Worm (Caenorhabditis elegans) whole organism, L3 larva: ENCODE measurements around the gene ceh-22.

Source experiments
- R02D3.7 ChIP-seq: fragments of 150-350 bp; optimal IDR thresholded peaks from 2 replicates; lab custom pipeline; 2014; ENCODE audit warnings: missing biosample characterization, missing genetic modification characterization
- ZK546.5 ChIP-seq: sonication (generic microtip); optimal IDR thresholded peaks from 2 replicates; lab custom pipeline; 2017; ENCODE audit warnings: missing biosample characterization, missing genetic modification characterization
- aly-2 ChIP-seq: fragments of 150-350 bp; optimal IDR thresholded peaks from 2 replicates; lab custom pipeline; 2014; ENCODE audit warnings: missing biosample characterization, missing genetic modification characterization
- ama-1 ChIP-seq: fragments of 150-350 bp; optimal IDR thresholded peaks from 2 replicates; lab custom pipeline; 2018
- ceh-16 ChIP-seq: sonication (generic microtip); optimal IDR thresholded peaks from 2 replicates; lab custom pipeline; 2017; ENCODE audit warnings: missing biosample characterization, missing genetic modification characterization
- ceh-28 ChIP-seq: fragments of 150-350 bp; optimal IDR thresholded peaks from 2 replicates; lab custom pipeline; 2014; ENCODE audit warnings: missing biosample characterization, missing genetic modification reagents, missing genetic modification characterization
- ceh-82 ChIP-seq: fragments of 150-350 bp; optimal IDR thresholded peaks from 2 replicates; lab custom pipeline; 2014; ENCODE audit warnings: missing biosample characterization, missing genetic modification characterization
- ceh-9 ChIP-seq: sonication (generic microtip); optimal IDR thresholded peaks from 2 replicates; lab custom pipeline; 2018; ENCODE audit warnings: missing biosample characterization, missing genetic modification characterization
- daf-12 ChIP-seq: fragments of 150-350 bp; optimal IDR thresholded peaks from 2 replicates; lab custom pipeline; 2014; ENCODE audit warnings: missing biosample characterization, missing genetic modification reagents, missing genetic modification characterization
- egl-27 ChIP-seq: sonication (generic microtip); optimal IDR thresholded peaks from 4 replicates; lab custom pipeline; 2017; ENCODE audit warnings: missing biosample characterization, missing genetic modification reagents, missing genetic modification characterization
- egl-5 ChIP-seq: fragments of 150-350 bp; optimal IDR thresholded peaks from 2 replicates; lab custom pipeline; 2017; ENCODE audit warnings: missing biosample characterization, missing genetic modification reagents, missing genetic modification characterization, inconsistent platforms
- elt-1 ChIP-seq: fragments of 150-350 bp; optimal IDR thresholded peaks from 2 replicates; lab custom pipeline; 2014; ENCODE audit warnings: missing biosample characterization, missing genetic modification characterization
- elt-2 ChIP-seq: sonication (generic microtip); optimal IDR thresholded peaks from 2 replicates; lab custom pipeline; 2016; ENCODE audit warnings: missing genetic modification reagents, mild to moderate bottlenecking, missing genetic modification characterization, missing compliant biosample characterization
- elt-3 ChIP-seq, 3 experiments: fragments of 150-350 bp in 1 of 3; sonication (generic microtip) in 2 of 3; optimal IDR thresholded peaks; 2 replicates in 2 of 3; 4 replicates in 1 of 3; lab custom pipeline; 2014 to 2017; ENCODE audit warnings: missing biosample characterization in 3 of 3, missing genetic modification characterization in 3 of 3
- eor-1 ChIP-seq, 2 experiments: fragments of 150-350 bp; optimal IDR thresholded peaks; 2 replicates each; lab custom pipeline; 2014 to 2018; ENCODE audit warnings: missing biosample characterization in 2 of 2, missing genetic modification characterization in 2 of 2
- fkh-10 ChIP-seq: sonication (generic microtip); optimal IDR thresholded peaks from 2 replicates; lab custom pipeline; 2017; ENCODE audit warnings: missing biosample characterization, missing genetic modification reagents, missing genetic modification characterization
- fkh-2 ChIP-seq: fragments of 150-350 bp; optimal IDR thresholded peaks from 2 replicates; lab custom pipeline; 2014; ENCODE audit warnings: missing biosample characterization, missing genetic modification reagents, missing genetic modification characterization
- fos-1 ChIP-seq: fragments of 150-350 bp; optimal IDR thresholded peaks from 2 replicates; lab custom pipeline; 2014; ENCODE audit warnings: missing biosample characterization, missing genetic modification characterization
- hmg-11 ChIP-seq: sonication (generic microtip); optimal IDR thresholded peaks from 2 replicates; lab custom pipeline; 2016; ENCODE audit warnings: missing genetic modification characterization, missing compliant biosample characterization
- jun-1 ChIP-seq: fragments of 150-350 bp; optimal IDR thresholded peaks from 2 replicates; lab custom pipeline; 2014; ENCODE audit warnings: missing biosample characterization, missing genetic modification reagents, missing genetic modification characterization
- lin-15B ChIP-seq: fragments of 150-350 bp; optimal IDR thresholded peaks from 2 replicates; lab custom pipeline; 2014; ENCODE audit warnings: missing biosample characterization, missing genetic modification characterization
- lin-39 ChIP-seq: fragments of 150-350 bp; optimal IDR thresholded peaks from 2 replicates; lab custom pipeline; 2018; ENCODE audit warnings: missing biosample characterization, missing genetic modification reagents, missing genetic modification characterization
- lsy-12 ChIP-seq: sonication (generic microtip); optimal IDR thresholded peaks from 2 replicates; lab custom pipeline; 2016; ENCODE audit warnings: mild to moderate bottlenecking, missing genetic modification characterization, missing compliant biosample characterization
- mdl-1 ChIP-seq: fragments of 150-350 bp; optimal IDR thresholded peaks from 2 replicates; lab custom pipeline; 2014; ENCODE audit warnings: missing biosample characterization, missing genetic modification characterization
- mml-1 ChIP-seq: fragments of 150-350 bp; sonication (generic microtip); optimal IDR thresholded peaks from 3 replicates; lab custom pipeline; 2014; ENCODE audit warnings: missing biosample characterization, missing genetic modification characterization
- nfya-1 ChIP-seq: sonication (generic microtip); optimal IDR thresholded peaks from 2 replicates; lab custom pipeline; 2017; ENCODE audit warnings: missing genetic modification characterization, mild to moderate bottlenecking, missing compliant biosample characterization, antibody characterized with exemption, moderate library complexity; ENCODE audit not compliant: insufficient read depth
- nhr-11 ChIP-seq: fragments of 150-350 bp; optimal IDR thresholded peaks from 2 replicates; lab custom pipeline; 2014; ENCODE audit warnings: missing biosample characterization, missing genetic modification characterization
- nhr-12 ChIP-seq: fragments of 150-350 bp; optimal IDR thresholded peaks from 2 replicates; lab custom pipeline; 2014; ENCODE audit warnings: missing biosample characterization, missing genetic modification characterization
- nhr-23 ChIP-seq: fragments of 150-350 bp; optimal IDR thresholded peaks from 2 replicates; lab custom pipeline; 2014; ENCODE audit warnings: missing biosample characterization, missing genetic modification reagents, missing genetic modification characterization
- nhr-237 ChIP-seq: fragments of 150-350 bp; optimal IDR thresholded peaks from 2 replicates; lab custom pipeline; 2014; ENCODE audit warnings: missing biosample characterization, missing genetic modification characterization
- nhr-25 ChIP-seq: sonication (generic microtip); optimal IDR thresholded peaks from 2 replicates; lab custom pipeline; 2017; ENCODE audit warnings: missing biosample characterization, missing genetic modification characterization
- nhr-28 ChIP-seq: fragments of 150-350 bp; optimal IDR thresholded peaks from 2 replicates; lab custom pipeline; 2014; ENCODE audit warnings: missing biosample characterization, missing genetic modification characterization
- nhr-43 ChIP-seq: sonication (generic microtip); optimal IDR thresholded peaks from 2 replicates; lab custom pipeline; 2016; ENCODE audit warnings: mild to moderate bottlenecking, missing genetic modification characterization, missing compliant biosample characterization; ENCODE audit not compliant: poor library complexity, severe bottlenecking
- nhr-67 ChIP-seq: fragments of 150-350 bp; optimal IDR thresholded peaks from 2 replicates; lab custom pipeline; 2014; ENCODE audit warnings: missing biosample characterization, missing genetic modification characterization
- nhr-76 ChIP-seq: fragments of 150-350 bp; sonication (generic microtip); optimal IDR thresholded peaks from 5 replicates; lab custom pipeline; 2014; ENCODE audit warnings: missing biosample characterization, missing genetic modification characterization
- nhr-77 ChIP-seq: fragments of 150-350 bp; optimal IDR thresholded peaks from 2 replicates; lab custom pipeline; 2014; ENCODE audit warnings: missing biosample characterization, missing genetic modification characterization
- pha-4 ChIP-seq: fragments of 150-350 bp; optimal IDR thresholded peaks from 2 replicates; lab custom pipeline; 2014; ENCODE audit warnings: missing biosample characterization, missing genetic modification reagents, missing genetic modification characterization
- pqm-1 ChIP-seq: fragments of 150-350 bp; optimal IDR thresholded peaks from 2 replicates; lab custom pipeline; 2017; ENCODE audit warnings: missing biosample characterization, missing genetic modification characterization, inconsistent platforms
- sea-2 ChIP-seq: fragments of 150-350 bp; sonication (generic microtip); optimal IDR thresholded peaks from 4 replicates; lab custom pipeline; 2014; ENCODE audit warnings: missing biosample characterization, missing genetic modification reagents, missing genetic modification characterization
- skn-1 ChIP-seq: fragments of 150-350 bp; optimal IDR thresholded peaks from 2 replicates; lab custom pipeline; 2014; ENCODE audit warnings: missing biosample characterization, missing genetic modification characterization
- snpc-4 ChIP-seq: fragments of 150-350 bp; optimal IDR thresholded peaks from 2 replicates; lab custom pipeline; 2014; ENCODE audit warnings: missing biosample characterization, missing genetic modification characterization
- tbx-2 ChIP-seq: sonication (generic microtip); optimal IDR thresholded peaks from 2 replicates; lab custom pipeline; 2016; ENCODE audit warnings: mild to moderate bottlenecking, missing genetic modification characterization, missing compliant biosample characterization
- unc-39 ChIP-seq: sonication (generic microtip); optimal IDR thresholded peaks from 4 replicates; lab custom pipeline; 2017; ENCODE audit warnings: missing biosample characterization, missing genetic modification characterization
- unc-62 ChIP-seq: fragments of 150-350 bp; sonication (generic microtip); optimal IDR thresholded peaks from 4 replicates; lab custom pipeline; 2014; ENCODE audit warnings: missing biosample characterization, missing genetic modification reagents, missing genetic modification characterization
- zag-1 ChIP-seq: fragments of 150-350 bp; optimal IDR thresholded peaks from 2 replicates; lab custom pipeline; 2014; ENCODE audit warnings: missing biosample characterization, missing genetic modification characterization
- ztf-11 ChIP-seq: fragments of 150-350 bp; optimal IDR thresholded peaks from 2 replicates; lab custom pipeline; 2014; ENCODE audit warnings: missing biosample characterization, missing genetic modification characterization
- ztf-4 ChIP-seq: fragments of 150-350 bp; optimal IDR thresholded peaks from 2 replicates; lab custom pipeline; 2014; ENCODE audit warnings: missing biosample characterization, missing genetic modification characterization

Gene ceh-22

DNA sequence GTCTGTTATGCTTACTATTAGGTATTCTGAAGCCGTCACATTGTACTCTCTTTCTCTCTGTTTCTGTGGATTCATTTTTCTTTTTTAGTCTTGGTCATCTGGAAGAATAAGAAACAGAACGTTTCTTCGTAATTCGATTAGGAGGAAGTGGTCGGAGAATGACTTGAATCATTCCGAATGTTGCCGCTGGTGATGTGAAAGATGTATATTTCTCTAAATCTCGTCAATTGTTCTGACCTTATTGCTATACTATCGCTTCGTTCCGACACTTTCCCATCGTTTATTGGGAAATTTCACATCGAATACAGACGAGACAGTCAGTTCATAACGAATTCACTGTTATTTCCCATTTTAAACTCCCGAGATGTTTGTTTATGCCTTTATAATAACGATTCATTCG, 7.4 kb downstream of the ceh-22 start:
- TF ChIP-seq elt-2 (no peak), R02D3.7 (tag; lab: Kevin White, UChicago) (no peak), lin-39 (tag; lab: Kevin White, UChicago) (no peak), egl-27 (tag; lab: Kevin White, UChicago) (no peak), nhr-23 (tag; lab: Kevin White, UChicago) (peak; percentile 59)

DNA sequence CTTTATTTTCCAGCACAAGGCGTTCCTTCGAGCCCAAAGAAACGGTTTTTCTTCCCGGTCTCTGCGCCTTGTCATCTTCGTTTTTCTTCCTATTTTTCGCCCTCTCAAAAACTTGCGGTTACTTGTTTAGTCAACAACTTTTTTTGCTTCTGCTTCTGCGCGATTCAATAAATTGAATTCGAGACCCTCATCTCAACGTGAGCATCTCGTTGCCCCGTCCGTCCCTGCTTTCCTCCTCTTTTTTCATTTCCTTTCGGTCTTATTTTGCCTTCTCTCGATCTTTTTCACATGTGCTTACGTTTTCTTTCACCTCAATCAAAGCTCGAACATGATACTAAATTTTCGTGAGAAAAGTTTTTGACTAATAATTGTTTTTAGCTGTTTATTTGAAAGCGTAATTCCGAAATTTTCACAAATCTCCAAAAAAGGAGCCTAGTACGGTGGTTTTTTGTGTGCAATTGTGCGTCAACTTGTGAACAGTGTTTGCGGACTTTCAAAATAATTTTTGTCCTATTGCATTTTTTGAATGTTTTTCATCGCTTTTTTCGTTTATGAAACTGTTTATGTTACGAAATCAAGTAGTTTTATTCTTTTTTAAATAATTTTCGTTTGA, 8.4 kb downstream of the ceh-22 start:
- TF ChIP-seq zag-1 (tag; lab: Kevin White, UChicago) = no peak
- no peak for TF ChIP-seq tbx-2 (tag; lab: Kevin White, UChicago)
- peak; percentile 18 for TF ChIP-seq nfya-1 (tag; lab: Kevin White, UChicago)
- no peak for TF ChIP-seq nhr-77 (tag; lab: Kevin White, UChicago)
- TF ChIP-seq, all 47 proteins: peak for 1

ce11 chrV:10681117-10681959, 9.6 kb downstream of the ceh-22 start:
- TF ChIP-seq lin-39 (tag; lab: Kevin White, UChicago) = no peak
- no peak for TF ChIP-seq mml-1 (tag; lab: Kevin White, UChicago)
- no peak for TF ChIP-seq aly-2
- no peak for TF ChIP-seq ceh-16 (tag; lab: Kevin White, UChicago)
- no peak for TF ChIP-seq daf-12 (tag; lab: Kevin White, UChicago)
- peak; percentile 46 for TF ChIP-seq ceh-28 (tag; lab: Kevin White, UChicago)
- TF ChIP-seq nhr-77 (tag; lab: Kevin White, UChicago) = no peak
- peak; percentile 67 for TF ChIP-seq mdl-1 (tag; lab: Kevin White, UChicago)
- TF ChIP-seq elt-1 = no peak
- TF ChIP-seq lin-15B (tag; lab: Kevin White, UChicago) = no peak
- TF ChIP-seq unc-39 (tag; lab: Kevin White, UChicago) = no peak
- TF ChIP-seq ZK546.5 (tag; lab: Kevin White, UChicago) = no peak
- peak; percentile 59 for TF ChIP-seq hmg-11 (tag; lab: Kevin White, UChicago)
- TF ChIP-seq snpc-4 (tag; lab: Kevin White, UChicago) = no peak
- TF ChIP-seq nhr-23 (tag; lab: Kevin White, UChicago) = peak; percentile 57
- no peak for TF ChIP-seq R02D3.7 (tag; lab: Kevin White, UChicago)
- TF ChIP-seq fos-1 (tag; lab: Kevin White, UChicago) = no peak
- TF ChIP-seq egl-27 (tag; lab: Kevin White, UChicago) = no peak
- TF ChIP-seq nhr-12 (tag; lab: Kevin White, UChicago) = no peak
- no peak for TF ChIP-seq nhr-28 (tag; lab: Kevin White, UChicago)
- no peak for TF ChIP-seq ztf-4
- TF ChIP-seq sea-2 (GFP tag; lab: Kevin White, UChicago) = no peak
- TF ChIP-seq ama-1 = peak; percentile 58
- no peak for TF ChIP-seq zag-1 (tag; lab: Kevin White, UChicago)
- peak; percentile 7 for TF ChIP-seq pha-4 (tag; lab: Kevin White, UChicago)
- TF ChIP-seq nhr-43 (tag; lab: Kevin White, UChicago) = peak; percentile 53
- peak; percentile 54 for TF ChIP-seq jun-1
- TF ChIP-seq nhr-237 (tag; lab: Kevin White, UChicago) = no peak
- TF ChIP-seq lsy-12 (tag; lab: Kevin White, UChicago) = no peak
- no peak for TF ChIP-seq pqm-1 (tag; lab: Kevin White, UChicago)
- no peak for TF ChIP-seq nhr-25 (tag; lab: Kevin White, UChicago)
- no peak for TF ChIP-seq elt-3 (tag; optimal IDR thresholded peaks at IDR 0.05; lab: Kevin White, UChicago)
- TF ChIP-seq ceh-9 (tag; lab: Kevin White, UChicago) = no peak
- no peak for TF ChIP-seq nfya-1 (tag; lab: Kevin White, UChicago)
- no peak for TF ChIP-seq nhr-76 (tag; lab: Kevin White, UChicago)
- no peak for TF ChIP-seq tbx-2 (tag; lab: Kevin White, UChicago)
- TF ChIP-seq eor-1 (tag; optimal IDR thresholded peaks at IDR 0.05; lab: Kevin White, UChicago) = no peak
- no peak for TF ChIP-seq unc-62 (GFP tag; lab: Kevin White, UChicago)
- TF ChIP-seq fkh-2 = no peak
- TF ChIP-seq elt-2 = peak; percentile 75
- TF ChIP-seq skn-1 (tag; lab: Kevin White, UChicago) = no peak
- no peak for TF ChIP-seq fkh-10 (GFP tag; lab: Kevin White, UChicago)
- TF ChIP-seq nhr-67 (tag; lab: Kevin White, UChicago) = no peak
- no peak for TF ChIP-seq egl-5 (tag; lab: Kevin White, UChicago)
- no peak for TF ChIP-seq nhr-11 (tag; lab: Kevin White, UChicago)
- TF ChIP-seq ztf-11 = no peak
- TF ChIP-seq ceh-82 (tag; lab: Kevin White, UChicago) = no peak
- TF ChIP-seq, all 47 proteins: peak for 9
